Worm (Caenorhabditis elegans) whole organism, L2 larva: ENCODE measurements around the gene dph-3.

Experiments
- alr-1 ChIP-seq: fragments of 150-350 bp; optimal IDR thresholded peaks from 2 replicates; lab custom pipeline; 2014; ENCODE audit warnings: missing biosample characterization, missing genetic modification characterization
- elt-3 ChIP-seq: sonication (generic microtip); optimal IDR thresholded peaks from 2 replicates; lab custom pipeline; 2017; ENCODE audit warnings: missing biosample characterization, missing genetic modification characterization
- lin-13 ChIP-seq: fragments of 150-350 bp; optimal IDR thresholded peaks from 2 replicates; lab custom pipeline; 2014; ENCODE audit warnings: missing biosample characterization, missing genetic modification reagents, missing genetic modification characterization
- nhr-237 ChIP-seq: fragments of 150-350 bp; optimal IDR thresholded peaks from 2 replicates; lab custom pipeline; 2014; ENCODE audit warnings: missing biosample characterization, missing genetic modification characterization
- ztf-11 ChIP-seq: sonication (generic microtip); optimal IDR thresholded peaks from 2 replicates; lab custom pipeline; 2017; ENCODE audit warnings: missing biosample characterization, missing genetic modification characterization

DNA sequence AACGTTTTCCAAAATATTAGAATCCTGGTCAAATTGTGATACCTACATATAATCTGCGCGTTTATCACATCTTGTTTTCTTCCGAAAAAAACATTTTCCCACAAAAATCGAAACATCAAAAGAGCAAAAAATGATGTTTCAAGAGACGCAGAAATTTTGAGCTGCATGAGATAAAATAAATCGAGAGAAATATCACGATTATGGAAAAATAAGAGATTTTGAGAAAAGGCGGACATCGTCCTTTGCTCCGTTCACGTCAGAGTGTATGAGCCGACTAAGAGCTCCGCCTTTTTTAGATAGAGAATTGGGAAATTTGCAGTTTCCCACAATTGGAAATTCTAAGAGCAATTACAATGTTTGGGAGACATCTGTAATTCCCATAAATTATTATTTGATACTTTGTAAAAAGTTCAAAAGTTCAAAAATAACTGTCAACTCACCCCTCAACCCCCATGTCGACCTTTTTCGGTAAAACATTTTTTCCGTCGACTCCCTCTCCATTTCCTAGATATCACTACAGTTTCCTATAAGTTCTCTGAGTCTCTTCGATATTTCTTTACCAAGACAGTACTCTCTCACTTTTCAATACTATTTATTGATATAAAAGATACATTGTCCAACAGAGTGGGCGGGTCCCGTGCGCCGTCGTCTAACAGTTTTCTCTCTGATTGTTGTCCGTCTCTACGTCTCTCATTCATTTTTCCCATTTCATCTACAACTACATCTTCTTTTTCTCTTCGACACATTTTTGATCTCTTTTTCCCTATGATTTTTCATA, 49.9 kb downstream of the dph-3 start:
- no peak for TF ChIP-seq alr-1 (tag; lab: Kevin White, UChicago)
- no peak for TF ChIP-seq ztf-11 (tag; lab: Kevin White, UChicago)
- TF ChIP-seq elt-3 (tag; lab: Kevin White, UChicago), result no peak
- TF ChIP-seq lin-13, result no peak
- no peak for TF ChIP-seq nhr-237 (tag; lab: Kevin White, UChicago)
